Worm (Caenorhabditis elegans) whole organism, midembryonic: Measurements from ENCODE around the gene irld-50.

Experiments used
- T22C8.4 ChIP-seq: fragments of 200-800 bp; sonication (Bioruptor generic); IDR thresholded peaks from 2 replicates; pipeline ENCODE4 v1.3.6; 2022; ENCODE audit warnings: missing genetic modification characterization, missing compliant biosample characterization
- cog-1 ChIP-seq: sonication (generic microtip); optimal IDR thresholded peaks from 2 replicates; lab custom pipeline; 2016; ENCODE audit warnings: missing genetic modification characterization, missing compliant biosample characterization
- flt-1 ChIP-seq: fragments of 200-800 bp; sonication (Bioruptor generic); IDR thresholded peaks from 2 replicates; pipeline ENCODE4 v1.3.6; 2022; ENCODE audit warnings: missing genetic modification characterization, missing compliant biosample characterization
- klf-2 ChIP-seq: fragments of 200-800 bp; sonication (Bioruptor generic); conservative IDR thresholded peaks from 2 replicates; pipeline ENCODE4 v1.3.6; 2022; ENCODE audit warnings: missing genetic modification reagents, missing genetic modification characterization, missing compliant biosample characterization
- med-1 ChIP-seq: sonication (generic microtip); optimal IDR thresholded peaks from 2 replicates; lab custom pipeline; 2017; ENCODE audit warnings: missing genetic modification characterization, mild to moderate bottlenecking, missing compliant biosample characterization, antibody characterized with exemption, missing genetic modification reagents; ENCODE audit not compliant: insufficient read depth
- ref-1 ChIP-seq: fragments of 200-800 bp; sonication (Bioruptor generic); conservative IDR thresholded peaks from 2 replicates; pipeline ENCODE4 v1.3.6; 2022; ENCODE audit warnings: missing genetic modification reagents, missing genetic modification characterization, missing compliant biosample characterization
- tab-1 ChIP-seq: fragments of 200-800 bp; sonication (Bioruptor generic); IDR thresholded peaks from 2 replicates; pipeline ENCODE4 v1.3.6; 2022; ENCODE audit warnings: missing genetic modification characterization, missing compliant biosample characterization
- ztf-23 ChIP-seq: fragments of 200-800 bp; sonication (Bioruptor generic); IDR thresholded peaks from 2 replicates; pipeline ENCODE4 v1.3.6; 2022; ENCODE audit warnings: missing genetic modification reagents, missing genetic modification characterization, missing compliant biosample characterization
- ztf-29 ChIP-seq: fragments of 200-800 bp; sonication (Bioruptor generic); IDR thresholded peaks from 2 replicates; pipeline ENCODE4 v1.3.6; 2022; ENCODE audit warnings: missing genetic modification reagents, missing genetic modification characterization, missing compliant biosample characterization

The irld-50 gene

ce11 chrII:2977652-2978051, 33.8 kb upstream of the irld-50 start:
- TF ChIP-seq ztf-29 (GFP tag; lab: Robert Waterston, UW), result no peak

ce11 chrII:2976597-2976996, 32.7 kb upstream of the irld-50 start, which contains the start of gene nhr-88:
TSS of gene nhr-88 (plus strand) at chrII:2976639.
- no peak for TF ChIP-seq cog-1 (tag; lab: Kevin White, UChicago)
- TF ChIP-seq T22C8.4 (GFP tag; lab: Robert Waterston, UW), result no peak
- no peak for TF ChIP-seq ztf-23
- no peak for TF ChIP-seq ztf-29 (GFP tag; lab: Robert Waterston, UW)
- TF ChIP-seq tab-1 (GFP tag; lab: Robert Waterston, UW), result no peak
- no peak for TF ChIP-seq klf-2 (GFP tag; lab: Robert Waterston, UW)

- TF ChIP-seq cog-1 (tag; lab: Kevin White, UChicago), result no peak
- no peak for TF ChIP-seq ref-1 (GFP tag; lab: Robert Waterston, UW)
- TF ChIP-seq ztf-29 (GFP tag; lab: Robert Waterston, UW), result no peak
- no peak for TF ChIP-seq T22C8.4 (GFP tag; lab: Robert Waterston, UW)
- TF ChIP-seq ztf-23, result no peak
- no peak for TF ChIP-seq klf-2 (GFP tag; lab: Robert Waterston, UW)
- TF ChIP-seq med-1, result no peak
- TF ChIP-seq tab-1 (GFP tag; lab: Robert Waterston, UW), result no peak
- TF ChIP-seq flt-1, result no peak
These were observed 31.8 kb upstream of the irld-50 start for ce11 chrII:2975561-2976230.

- TF ChIP-seq flt-1, result peak; percentile 79
- TF ChIP-seq T22C8.4 (GFP tag; lab: Robert Waterston, UW), result no peak
- peak; percentile 67 for TF ChIP-seq cog-1 (tag; lab: Kevin White, UChicago)
- TF ChIP-seq ztf-29 (GFP tag; lab: Robert Waterston, UW), result no peak
- no peak for TF ChIP-seq tab-1 (GFP tag; lab: Robert Waterston, UW)
- TF ChIP-seq klf-2 (GFP tag; lab: Robert Waterston, UW), result no peak
- 0 out of 2 replicates have a peak, but pooled peaks have one; percentile 11 for TF ChIP-seq ref-1 (GFP tag; lab: Robert Waterston, UW)
- no peak for TF ChIP-seq med-1
- peak; percentile 68; the same call in 1 of the 2 replicates for TF ChIP-seq ztf-23
These were observed 30.1 kb upstream of the irld-50 start for ce11 chrII:2973940-2974402.

ce11 chrII:2967064-2967463, 23.2 kb upstream of the irld-50 start:
- TF ChIP-seq ztf-23 (no peak), klf-2 (GFP tag; lab: Robert Waterston, UW) (no peak), tab-1 (GFP tag; lab: Robert Waterston, UW) (no peak), flt-1 (no peak), cog-1 (tag; lab: Kevin White, UChicago) (no peak), ref-1 (GFP tag; lab: Robert Waterston, UW) (no peak), med-1 (no peak), ztf-29 (GFP tag; lab: Robert Waterston, UW) (no peak), T22C8.4 (GFP tag; lab: Robert Waterston, UW) (no peak)

ce11 chrII:2966350-2966749, 22.5 kb upstream of the irld-50 start:
- TF ChIP-seq T22C8.4 (GFP tag; lab: Robert Waterston, UW), result no peak
- TF ChIP-seq ztf-23, result peak; percentile 64

ce11 chrII:2965215-2965998, 21.5 kb upstream of the irld-50 start:
- TF ChIP-seq ztf-29 (GFP tag; lab: Robert Waterston, UW) (no peak), tab-1 (GFP tag; lab: Robert Waterston, UW) (no peak), klf-2 (GFP tag; lab: Robert Waterston, UW) (no peak), flt-1 (no peak), cog-1 (tag; lab: Kevin White, UChicago) (no peak), T22C8.4 (GFP tag; lab: Robert Waterston, UW) (no peak), ztf-23 (no peak)

- TF ChIP-seq T22C8.4 (GFP tag; lab: Robert Waterston, UW), result no peak
- no peak for TF ChIP-seq tab-1 (GFP tag; lab: Robert Waterston, UW)
- no peak for TF ChIP-seq ztf-29 (GFP tag; lab: Robert Waterston, UW)
- TF ChIP-seq flt-1, result no peak
- no peak for TF ChIP-seq ref-1 (GFP tag; lab: Robert Waterston, UW)
- no peak for TF ChIP-seq klf-2 (GFP tag; lab: Robert Waterston, UW)
- TF ChIP-seq cog-1 (tag; lab: Kevin White, UChicago), result no peak
- no peak for TF ChIP-seq med-1
- no peak for TF ChIP-seq ztf-23
These were observed 19.8 kb upstream of the irld-50 start for ce11 chrII:2963619-2964018.

- no peak for TF ChIP-seq tab-1 (GFP tag; lab: Robert Waterston, UW)
- no peak for TF ChIP-seq med-1
- no peak for TF ChIP-seq cog-1 (tag; lab: Kevin White, UChicago)
- no peak for TF ChIP-seq ztf-23
- TF ChIP-seq ref-1 (GFP tag; lab: Robert Waterston, UW), result no peak
- TF ChIP-seq klf-2 (GFP tag; lab: Robert Waterston, UW), result no peak
- no peak for TF ChIP-seq flt-1
- TF ChIP-seq T22C8.4 (GFP tag; lab: Robert Waterston, UW), result no peak
- TF ChIP-seq ztf-29 (GFP tag; lab: Robert Waterston, UW), result no peak
These were observed 18.8 kb upstream of the irld-50 start for ce11 chrII:2962531-2963164.
